Worm (Caenorhabditis elegans) whole organism, young adult: Measurements from ENCODE around the gene T24D8.6.

Experiments used
- ZK185.1 ChIP-seq: sonication (generic microtip); optimal IDR thresholded peaks from 2 replicates; lab custom pipeline; 2016; ENCODE audit warnings: mild to moderate bottlenecking, missing genetic modification characterization, missing compliant biosample characterization; ENCODE audit not compliant: poor library complexity, severe bottlenecking
- bed-1 ChIP-seq: fragments of 200-800 bp; sonication (Bioruptor generic); IDR thresholded peaks from 2 replicates; pipeline ENCODE4 v1.3.6; 2022; ENCODE audit warnings: missing genetic modification reagents, missing genetic modification characterization, missing compliant biosample characterization
- ceh-79 ChIP-seq: sonication (generic microtip); optimal IDR thresholded peaks from 2 replicates; lab custom pipeline; 2017; ENCODE audit warnings: mild to moderate bottlenecking, missing genetic modification characterization, missing compliant biosample characterization
- egl-18 ChIP-seq: fragments of 200-800 bp; sonication (Bioruptor generic); IDR thresholded peaks from 2 replicates; pipeline ENCODE4 v1.3.6; 2022; ENCODE audit warnings: missing genetic modification reagents, missing genetic modification characterization, missing compliant biosample characterization
- egl-44 ChIP-seq: fragments of 200-800 bp; sonication (Bioruptor generic); IDR thresholded peaks from 2 replicates; pipeline ENCODE4 v1.3.6; 2022; ENCODE audit warnings: missing genetic modification reagents, missing genetic modification characterization, missing compliant biosample characterization
- madf-6 ChIP-seq: fragments of 200-800 bp; sonication (Bioruptor generic); IDR thresholded peaks from 2 replicates; pipeline ENCODE4 v1.3.6; 2022; ENCODE audit warnings: missing genetic modification reagents, missing genetic modification characterization, missing compliant biosample characterization
- mes-4 ChIP-seq: sonication (generic microtip); optimal IDR thresholded peaks from 2 replicates; lab custom pipeline; 2016; ENCODE audit warnings: missing genotype, missing genetic modification characterization, missing compliant biosample characterization
- nhr-120 ChIP-seq: fragments of 200-800 bp; sonication (Bioruptor generic); IDR thresholded peaks from 2 replicates; pipeline ENCODE4 v1.3.6; 2022; ENCODE audit warnings: missing genetic modification characterization, missing compliant biosample characterization
- snpc-3.4 ChIP-seq: sonication (generic microtip); optimal IDR thresholded peaks from 2 replicates; lab custom pipeline; 2017; ENCODE audit warnings: missing genetic modification characterization, mild to moderate bottlenecking, missing compliant biosample characterization, antibody characterized with exemption, moderate library complexity, missing genotype, missing genetic modification reagents
- unc-62 ChIP-seq: fragments of 150-350 bp; optimal IDR thresholded peaks from 2 replicates; lab custom pipeline; 2014; ENCODE audit warnings: missing biosample characterization, missing genetic modification reagents, missing genetic modification characterization

- TF ChIP-seq ceh-79 (tag; lab: Kevin White, UChicago): no peak
- no peak for TF ChIP-seq mes-4
- TF ChIP-seq bed-1 (GFP tag; lab: Robert Waterston, UW): no peak
- TF ChIP-seq madf-6: no peak
- no peak for TF ChIP-seq ZK185.1 (tag; lab: Kevin White, UChicago)
- no peak for TF ChIP-seq snpc-3.4 (tag; lab: Kevin White, UChicago)
- no peak for TF ChIP-seq unc-62
- no peak for TF ChIP-seq egl-18 (GFP tag; lab: Robert Waterston, UW)
- TF ChIP-seq nhr-120 (GFP tag; lab: Robert Waterston, UW): no peak
- no peak for TF ChIP-seq egl-44 (GFP tag; lab: Robert Waterston, UW)
Measured at ce11 chrX:2352929-2353328, 12.9 kb downstream of the T24D8.6 start.
